Worm (Caenorhabditis elegans) whole organism, L2 larva: Measurements from ENCODE around the gene F55H2.5.

Source experiments
- F13H6.1 ChIP-seq: sonication (generic microtip); optimal IDR thresholded peaks from 2 replicates; lab custom pipeline; 2016; ENCODE audit warnings: missing genetic modification characterization, missing compliant biosample characterization
- R02D3.7 ChIP-seq: fragments of 150-350 bp; optimal IDR thresholded peaks from 2 replicates; lab custom pipeline; 2014; ENCODE audit warnings: missing biosample characterization, missing genetic modification characterization
- Y55F3AM.14 ChIP-seq: fragments of 200-800 bp; sonication (Bioruptor generic); optimal IDR thresholded peaks from 2 replicates; lab custom pipeline; 2018; ENCODE audit warnings: mild to moderate bottlenecking, missing genetic modification characterization, missing compliant biosample characterization
- ZK546.5 ChIP-seq: sonication (generic microtip); optimal IDR thresholded peaks from 2 replicates; lab custom pipeline; 2017; ENCODE audit warnings: missing biosample characterization, missing genetic modification characterization
- alr-1 ChIP-seq: fragments of 150-350 bp; optimal IDR thresholded peaks from 2 replicates; lab custom pipeline; 2014; ENCODE audit warnings: missing biosample characterization, missing genetic modification characterization
- aly-2 ChIP-seq: fragments of 150-350 bp; optimal IDR thresholded peaks from 2 replicates; lab custom pipeline; 2014; ENCODE audit warnings: missing biosample characterization, missing genetic modification characterization
- ama-1 ChIP-seq: fragments of 150-350 bp; optimal IDR thresholded peaks from 2 replicates; lab custom pipeline; 2018; ENCODE audit warnings: inconsistent platforms
- blmp-1 ChIP-seq: sonication (generic microtip); optimal IDR thresholded peaks from 2 replicates; lab custom pipeline; 2017; ENCODE audit warnings: missing genetic modification characterization, mild to moderate bottlenecking, missing compliant biosample characterization, antibody characterized with exemption, moderate library complexity; ENCODE audit not compliant: insufficient read depth
- ceh-82 ChIP-seq: fragments of 150-350 bp; optimal IDR thresholded peaks from 2 replicates; lab custom pipeline; 2014; ENCODE audit warnings: missing biosample characterization, missing genetic modification characterization
- crh-2 ChIP-seq: sonication (generic microtip); optimal IDR thresholded peaks from 2 replicates; lab custom pipeline; 2017; ENCODE audit warnings: missing biosample characterization, missing genetic modification characterization
- dmd-4 ChIP-seq: sonication (generic microtip); optimal IDR thresholded peaks from 2 replicates; lab custom pipeline; 2017; ENCODE audit warnings: missing biosample characterization, missing genetic modification characterization
- egl-27 ChIP-seq: sonication (generic microtip); optimal IDR thresholded peaks from 3 replicates; lab custom pipeline; 2017; ENCODE audit warnings: missing biosample characterization, missing genetic modification reagents, missing genetic modification characterization
- elt-1 ChIP-seq: fragments of 150-350 bp; optimal IDR thresholded peaks from 2 replicates; lab custom pipeline; 2014; ENCODE audit warnings: missing biosample characterization, missing genetic modification characterization
- fos-1 ChIP-seq: fragments of 150-350 bp; optimal IDR thresholded peaks from 2 replicates; lab custom pipeline; 2014; ENCODE audit warnings: missing biosample characterization, missing genetic modification characterization
- gmeb-1 ChIP-seq: fragments of 150-350 bp; optimal IDR thresholded peaks from 2 replicates; lab custom pipeline; 2014; ENCODE audit warnings: missing biosample characterization, missing genetic modification characterization
- lin-11 ChIP-seq: fragments of 150-350 bp; sonication (generic microtip); optimal IDR thresholded peaks from 2 replicates; lab custom pipeline; 2014; ENCODE audit warnings: missing biosample characterization, missing genetic modification characterization, inconsistent platforms, mixed read lengths
- lin-13 ChIP-seq: fragments of 150-350 bp; optimal IDR thresholded peaks from 2 replicates; lab custom pipeline; 2014; ENCODE audit warnings: missing biosample characterization, missing genetic modification reagents, missing genetic modification characterization
- lsy-2 ChIP-seq, 2 experiments: fragments of 150-350 bp in 1 of 2; sonication (generic microtip) in 1 of 2; optimal IDR thresholded peaks; 2 replicates each; lab custom pipeline; 2014 to 2017; ENCODE audit warnings: missing biosample characterization in 2 of 2, missing genetic modification characterization in 2 of 2
- mdl-1 ChIP-seq, 2 experiments: fragments of 150-350 bp in 1 of 2; sonication (generic microtip) in 1 of 2; optimal IDR thresholded peaks; 2 replicates each; lab custom pipeline; 2017; ENCODE audit warnings: missing biosample characterization in 2 of 2, missing genetic modification characterization in 2 of 2
- nhr-10 ChIP-seq: sonication (generic microtip); optimal IDR thresholded peaks from 2 replicates; lab custom pipeline; 2017; ENCODE audit warnings: missing biosample characterization, missing genetic modification characterization
- nhr-11 ChIP-seq: fragments of 150-350 bp; optimal IDR thresholded peaks from 2 replicates; lab custom pipeline; 2014; ENCODE audit warnings: missing biosample characterization, missing genetic modification characterization
- nhr-12 ChIP-seq: fragments of 150-350 bp; optimal IDR thresholded peaks from 2 replicates; lab custom pipeline; 2014; ENCODE audit warnings: missing biosample characterization, missing genetic modification characterization
- nhr-129 ChIP-seq: fragments of 150-350 bp; optimal IDR thresholded peaks from 2 replicates; lab custom pipeline; 2014; ENCODE audit warnings: missing biosample characterization, missing genetic modification characterization
- nhr-23 ChIP-seq: fragments of 150-350 bp; optimal IDR thresholded peaks from 2 replicates; lab custom pipeline; 2014; ENCODE audit warnings: missing biosample characterization, missing genetic modification reagents, missing genetic modification characterization
- nhr-237 ChIP-seq: fragments of 150-350 bp; optimal IDR thresholded peaks from 2 replicates; lab custom pipeline; 2014; ENCODE audit warnings: missing biosample characterization, missing genetic modification characterization
- nhr-25 ChIP-seq: fragments of 150-350 bp; sonication (generic microtip); optimal IDR thresholded peaks from 3 replicates; lab custom pipeline; 2014; ENCODE audit warnings: missing biosample characterization, missing genetic modification characterization
- nhr-6 ChIP-seq: fragments of 150-350 bp; optimal IDR thresholded peaks from 2 replicates; lab custom pipeline; 2014; ENCODE audit warnings: missing biosample characterization, missing genetic modification characterization
- peb-1 ChIP-seq: fragments of 150-350 bp; optimal IDR thresholded peaks from 2 replicates; lab custom pipeline; 2014; ENCODE audit warnings: missing biosample characterization, missing genetic modification characterization
- sem-4 ChIP-seq: fragments of 150-350 bp; optimal IDR thresholded peaks from 2 replicates; lab custom pipeline; 2014; ENCODE audit warnings: missing biosample characterization, missing genetic modification reagents, missing genetic modification characterization
- skn-1 ChIP-seq: sonication (generic microtip); optimal IDR thresholded peaks from 2 replicates; lab custom pipeline; 2017; ENCODE audit warnings: missing biosample characterization, missing genetic modification characterization
- sma-3 ChIP-seq: sonication (generic microtip); optimal IDR thresholded peaks from 2 replicates; lab custom pipeline; 2016; ENCODE audit warnings: missing genetic modification reagents, missing genetic modification characterization, missing compliant biosample characterization
- sma-9 ChIP-seq, 2 experiments: fragments of 150-350 bp in 1 of 2; sonication (generic microtip) in 1 of 2; optimal IDR thresholded peaks; 2 replicates each; lab custom pipeline; 2014 to 2016; ENCODE audit warnings: missing genetic modification characterization in 2 of 2, mild to moderate bottlenecking in 1 of 2, missing biosample characterization in 1 of 2, missing compliant biosample characterization in 1 of 2, missing genetic modification reagents in 1 of 2, moderate library complexity in 1 of 2
- snpc-4 ChIP-seq: fragments of 150-350 bp; optimal IDR thresholded peaks from 2 replicates; lab custom pipeline; 2014; ENCODE audit warnings: missing biosample characterization, missing genetic modification characterization
- unc-39 ChIP-seq: fragments of 150-350 bp; optimal IDR thresholded peaks from 2 replicates; lab custom pipeline; 2014; ENCODE audit warnings: missing biosample characterization, missing genetic modification characterization
- unc-55 ChIP-seq: fragments of 150-350 bp; sonication (generic microtip); optimal IDR thresholded peaks from 3 replicates; lab custom pipeline; 2014; ENCODE audit warnings: missing biosample characterization, missing genetic modification reagents, missing genetic modification characterization
- ztf-11 ChIP-seq: sonication (generic microtip); optimal IDR thresholded peaks from 2 replicates; lab custom pipeline; 2017; ENCODE audit warnings: missing biosample characterization, missing genetic modification characterization
- ztf-4 ChIP-seq: fragments of 150-350 bp; optimal IDR thresholded peaks from 2 replicates; lab custom pipeline; 2014; ENCODE audit warnings: missing biosample characterization, missing genetic modification characterization

The F55H2.5 gene

DNA sequence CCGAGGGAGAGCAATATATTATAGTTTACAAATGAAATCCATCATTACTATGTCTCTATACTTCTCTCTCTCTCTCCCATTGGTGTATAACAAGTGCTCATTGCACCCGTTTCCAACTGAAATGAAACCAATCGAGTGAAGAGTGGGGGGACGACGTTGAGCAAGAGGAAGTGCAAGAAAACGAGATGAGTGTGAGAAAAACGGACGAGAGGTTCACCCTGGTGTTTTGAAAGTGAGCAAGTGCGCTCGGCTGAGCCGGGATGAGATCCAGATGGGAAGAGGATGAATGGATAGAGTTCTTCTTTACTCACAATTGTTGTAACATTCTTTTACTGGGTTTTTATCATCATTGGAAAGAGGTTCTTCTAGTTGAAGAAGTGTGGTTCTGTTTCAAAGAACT lies 27.6 kb upstream of the F55H2.5 start (continued):
- peak; percentile 63 for TF ChIP-seq nhr-129
- no peak for TF ChIP-seq peb-1 (tag; lab: Kevin White, UChicago)

DNA sequence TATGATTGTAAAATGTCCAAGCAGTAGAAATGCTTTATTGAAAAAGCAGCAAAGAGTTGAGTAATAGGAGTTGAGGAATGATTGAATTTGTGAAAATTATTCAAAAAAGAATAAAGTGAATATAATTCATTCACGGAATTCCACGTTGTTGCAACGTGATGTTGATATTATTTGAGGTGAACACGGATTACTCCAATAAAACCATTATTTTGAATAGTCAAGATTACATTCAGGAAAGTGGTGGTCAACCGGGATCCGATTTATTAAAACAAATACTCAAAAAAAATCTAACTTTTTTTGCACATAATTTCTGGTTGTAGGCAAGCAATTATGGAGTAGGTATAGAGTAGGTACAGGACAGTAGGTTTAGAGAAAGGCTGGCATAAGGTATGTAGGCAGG lies 25.9 kb upstream of the F55H2.5 start, which contains the start of gene bre-3:
bre-3 (minus strand) TSS at position 101 of the 400 bp plus-strand sequence.
- TF ChIP-seq sma-3 (no peak), alr-1 (tag; lab: Kevin White, UChicago) (no peak), sem-4 (tag; lab: Kevin White, UChicago) (no peak), sma-9 (GFP tag; optimal IDR thresholded peaks at IDR 0.05; lab: Kevin White, UChicago) (no peak), sma-9 (tag; optimal IDR thresholded peaks at IDR 0.05; lab: Kevin White, UChicago) (no peak), lin-11 (no peak), F13H6.1 (tag; lab: Kevin White, UChicago) (no peak), nhr-129 (no peak), R02D3.7 (tag; lab: Kevin White, UChicago) (no peak), peb-1 (tag; lab: Kevin White, UChicago) (no peak), elt-1 (no peak), nhr-10 (tag; lab: Kevin White, UChicago) (no peak), unc-39 (no peak), mdl-1 (tag; optimal IDR thresholded peaks at IDR 0.05; lab: Kevin White, UChicago) (no peak), skn-1 (no peak), ama-1 (lab: Kevin White, UChicago) (no peak), nhr-11 (no peak), ceh-82 (no peak)
- TF ChIP-seq, all 48 proteins: peak for 0

DNA sequence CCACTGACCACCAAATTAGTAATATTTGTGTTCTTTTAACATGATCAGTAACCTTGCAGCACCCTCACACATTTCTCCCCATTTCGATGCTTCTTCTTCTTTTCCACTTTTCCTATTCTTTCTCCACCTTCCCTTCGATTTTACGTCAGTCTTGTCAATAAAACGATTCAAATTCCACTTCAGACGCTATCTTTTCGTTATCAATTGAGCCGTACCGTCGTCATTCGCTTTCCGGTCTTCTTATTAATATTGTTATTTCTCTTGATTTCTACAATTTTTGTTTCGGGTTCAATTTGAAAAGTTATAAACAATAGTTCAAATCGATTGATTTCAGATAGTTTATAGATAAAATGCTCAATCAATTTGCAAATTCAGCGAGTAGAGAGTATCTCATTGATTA lies 23.8 kb upstream of the F55H2.5 start:
- peak; percentile 12 for TF ChIP-seq crh-2
- no peak for TF ChIP-seq nhr-10 (tag; lab: Kevin White, UChicago)
- TF ChIP-seq gmeb-1: peak; percentile 2
- peak; percentile 78 for TF ChIP-seq fos-1 (tag; lab: Kevin White, UChicago)
- no peak for TF ChIP-seq mdl-1 (tag; optimal IDR thresholded peaks at IDR 0.05; lab: Kevin White, UChicago)

DNA sequence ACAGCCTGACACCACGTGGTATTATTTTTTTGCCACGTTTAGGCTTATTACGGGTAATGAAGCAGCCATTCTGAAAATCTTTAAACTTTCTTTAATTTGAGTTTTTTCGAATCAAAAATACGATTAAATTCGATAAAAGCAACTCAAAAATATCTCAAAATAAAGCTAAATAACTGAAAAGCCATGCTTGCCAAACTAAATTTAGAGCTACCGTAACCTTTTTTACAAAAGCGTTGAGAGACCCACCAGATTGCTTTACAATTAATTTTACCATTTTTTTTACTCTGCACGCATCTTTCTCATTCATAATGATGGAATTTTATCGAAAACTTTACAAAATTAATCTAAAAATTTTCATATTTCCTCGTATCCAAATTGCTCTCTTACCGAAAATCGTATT lies 23.2 kb upstream of the F55H2.5 start:
- TF ChIP-seq ama-1 (lab: Kevin White, UChicago): no peak
- TF ChIP-seq peb-1 (tag; lab: Kevin White, UChicago): no peak
- no peak for TF ChIP-seq Y55F3AM.14 (GFP tag; lab: Kevin White, UChicago)
- no peak for TF ChIP-seq aly-2 (tag; lab: Kevin White, UChicago)
- TF ChIP-seq nhr-237 (tag; lab: Kevin White, UChicago): no peak
- TF ChIP-seq nhr-12 (tag; lab: Kevin White, UChicago): no peak

DNA sequence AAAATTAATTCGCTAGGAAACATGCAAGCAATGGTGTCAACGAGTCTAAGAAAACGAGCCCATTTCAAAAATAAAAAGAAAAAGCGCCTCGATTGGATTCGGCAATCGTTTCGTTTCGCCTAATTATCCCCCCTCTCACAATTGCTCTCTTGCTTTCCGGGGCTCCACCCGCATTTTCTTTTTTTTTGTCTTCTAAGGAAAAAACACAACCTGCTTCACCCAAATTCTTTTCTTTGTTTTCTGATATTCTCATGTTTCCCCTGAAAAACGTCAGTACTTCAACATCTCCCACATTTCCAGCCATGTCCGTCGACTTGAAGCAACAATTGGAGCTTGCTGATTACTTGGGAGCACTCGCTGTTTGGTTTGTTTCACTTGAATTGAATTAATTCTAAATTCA lies 22.8 kb upstream of the F55H2.5 start, which contains the start of gene nlp-36:
nlp-36 (plus strand) TSS at position 301 of the 400 bp plus-strand sequence.
- TF ChIP-seq F13H6.1 (tag; lab: Kevin White, UChicago) (no peak), lin-13 (GFP tag; lab: Kevin White, UChicago) (no peak), lsy-2 (tag; optimal IDR thresholded peaks at IDR 0.05; lab: Kevin White, UChicago) (peak in 1 of 2 experiments; percentile 2), nhr-6 (tag; lab: Kevin White, UChicago) (no peak), dmd-4 (tag; lab: Kevin White, UChicago) (no peak), gmeb-1 (no peak), unc-55 (no peak), unc-39 (no peak)

DNA sequence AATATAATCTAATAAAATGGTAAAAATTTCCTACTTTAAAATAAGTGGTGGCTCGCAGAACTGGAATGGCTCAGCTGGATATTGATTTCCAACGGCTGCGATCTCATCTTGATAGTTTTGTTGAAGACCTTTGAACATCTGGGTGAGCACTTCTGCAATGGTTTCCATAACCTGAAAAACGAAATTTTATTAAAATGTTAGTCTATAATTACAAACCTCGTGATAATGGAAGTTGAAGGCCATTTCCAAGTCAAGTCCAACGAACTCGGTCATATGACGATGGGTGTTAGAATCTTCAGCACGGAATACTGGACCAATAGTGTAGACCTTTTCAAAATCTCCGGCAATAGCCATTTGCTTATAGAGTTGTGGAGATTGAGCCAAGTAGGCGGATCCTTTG lies 21.5 kb upstream of the F55H2.5 start:
- TF ChIP-seq alr-1 (tag; lab: Kevin White, UChicago) (no peak), nhr-129 (no peak), nhr-23 (no peak), R02D3.7 (tag; lab: Kevin White, UChicago) (no peak), nhr-25 (tag; lab: Kevin White, UChicago) (no peak), crh-2 (no peak), snpc-4 (tag; lab: Kevin White, UChicago) (no peak), blmp-1 (no peak), ztf-11 (tag; lab: Kevin White, UChicago) (no peak), egl-27 (no peak), ZK546.5 (tag; lab: Kevin White, UChicago) (no peak), nhr-12 (tag; lab: Kevin White, UChicago) (no peak), nhr-6 (tag; lab: Kevin White, UChicago) (no peak), dmd-4 (tag; lab: Kevin White, UChicago) (no peak), F13H6.1 (tag; lab: Kevin White, UChicago) (no peak), sma-9 (GFP tag; optimal IDR thresholded peaks at IDR 0.05; lab: Kevin White, UChicago) (no peak), sma-9 (tag; optimal IDR thresholded peaks at IDR 0.05; lab: Kevin White, UChicago) (no peak), ztf-4 (tag; lab: Kevin White, UChicago) (no peak)
